Fruit fly (Drosophila melanogaster) whole organism, embryonic: Measurements from ENCODE around the gene CG43407.
A peak's percentile ranks its signal among the peaks of the same experiment; 100 is the strongest.

Experiments
- Blimp-1 ChIP-seq: fragments of 200-800 bp; sonication (Bioruptor generic); optimal IDR thresholded peaks from 3 replicates; lab custom pipeline; 2018; ENCODE audit warnings: missing biosample characterization, missing genetic modification characterization, mild to moderate bottlenecking, moderate library complexity, missing genetic modification reagents
- CG10543 ChIP-seq: fragments of 200-800 bp; sonication (Bioruptor generic); optimal IDR thresholded peaks from 3 replicates; lab custom pipeline; 2017; ENCODE audit warnings: missing biosample characterization, mild to moderate bottlenecking, missing genetic modification characterization, moderate library complexity
- CG11504 ChIP-seq: fragments of 200-800 bp; sonication (Bioruptor generic); optimal IDR thresholded peaks from 3 replicates; lab custom pipeline; 2019; ENCODE audit warnings: missing biosample characterization, mild to moderate bottlenecking, missing genetic modification characterization, moderate library complexity
- CG15269 ChIP-seq: fragments of 200-800 bp; sonication (Bioruptor generic); optimal IDR thresholded peaks from 2 replicates; lab custom pipeline; 2018; ENCODE audit warnings: missing biosample characterization, mild to moderate bottlenecking, missing genetic modification characterization, moderate library complexity
- CG18476 ChIP-seq: fragments of 200-800 bp; sonication (Bioruptor generic); optimal IDR thresholded peaks from 2 replicates; lab custom pipeline; 2016; ENCODE audit warnings: missing biosample characterization, mild to moderate bottlenecking, missing genetic modification characterization
- CG2712 ChIP-seq: fragments of 200-800 bp; optimal IDR thresholded peaks from 3 replicates; lab custom pipeline; 2019; ENCODE audit warnings: missing biosample characterization, mild to moderate bottlenecking, missing genetic modification characterization, moderate library complexity
- CG3065 ChIP-seq: fragments of 200-800 bp; sonication (Bioruptor generic); optimal IDR thresholded peaks from 2 replicates; lab custom pipeline; 2016; ENCODE audit warnings: missing biosample characterization, missing genetic modification characterization
- CG4360 ChIP-seq: fragments of 200-800 bp; sonication (Bioruptor generic); IDR thresholded peaks from 2 replicates; pipeline ENCODE4 v1.3.6; 2022; ENCODE audit warnings: missing biosample characterization, missing genetic modification characterization
- CG6654 ChIP-seq: fragments of 200-800 bp; sonication (Bioruptor generic); optimal IDR thresholded peaks from 2 replicates; lab custom pipeline; 2017; ENCODE audit warnings: missing biosample characterization, mild to moderate bottlenecking, missing genetic modification characterization
- CG7556 ChIP-seq: fragments of 200-800 bp; sonication (Bioruptor generic); optimal IDR thresholded peaks from 2 replicates; lab custom pipeline; 2017; ENCODE audit warnings: missing biosample characterization, mild to moderate bottlenecking, missing genetic modification characterization
- CG8281 ChIP-seq: fragments of 200-800 bp; sonication (Bioruptor generic); optimal IDR thresholded peaks from 2 replicates; lab custom pipeline; 2018; ENCODE audit warnings: missing biosample characterization, mild to moderate bottlenecking, missing genetic modification characterization, moderate library complexity
- CHES-1-like ChIP-seq: fragments of 200-800 bp; sonication (Bioruptor generic); optimal IDR thresholded peaks from 2 replicates; lab custom pipeline; 2016; ENCODE audit warnings: missing biosample characterization, missing genetic modification characterization
- D19A ChIP-seq: fragments of 200-800 bp; optimal IDR thresholded peaks from 3 replicates; lab custom pipeline; 2019; ENCODE audit warnings: missing biosample characterization, mild to moderate bottlenecking, missing genetic modification characterization, moderate library complexity
- Dbx ChIP-seq: fragments of 200-800 bp; sonication (Bioruptor generic); IDR thresholded peaks from 3 replicates; pipeline ENCODE4 v1.3.6; 2022; ENCODE audit warnings: missing biosample characterization, missing genetic modification characterization
- Dip2 ChIP-seq: fragments of 200-800 bp; sonication (Bioruptor generic); IDR thresholded peaks from 2 replicates; pipeline ENCODE4 v1.3.6; 2022; ENCODE audit warnings: missing biosample characterization, missing genetic modification characterization
- Drgx ChIP-seq: fragments of 200-800 bp; sonication (Bioruptor generic); IDR thresholded peaks from 2 replicates; pipeline ENCODE4 v1.3.6; 2022; ENCODE audit warnings: missing biosample characterization, missing genetic modification characterization
- HHEX ChIP-seq: fragments of 200-800 bp; sonication (Bioruptor generic); optimal IDR thresholded peaks from 3 replicates; lab custom pipeline; 2017; ENCODE audit warnings: missing biosample characterization, mild to moderate bottlenecking, missing genetic modification characterization, missing genetic modification reagents
- Lpt ChIP-seq: fragments of >200 bp; optimal IDR thresholded peaks from 2 replicates; lab custom pipeline; 2018; ENCODE audit warnings: missing biosample characterization, missing genetic modification characterization
- NC2α ChIP-seq: fragments of 200-800 bp; sonication (Bioruptor generic); optimal IDR thresholded peaks from 2 replicates; lab custom pipeline; 2016; ENCODE audit warnings: missing biosample characterization, missing genetic modification characterization
- Ptx1 ChIP-seq: fragments of 200-800 bp; sonication (Bioruptor generic); IDR thresholded peaks from 2 replicates; pipeline ENCODE4 v1.3.6; 2022; ENCODE audit warnings: missing biosample characterization, missing genetic modification characterization
- Sox102F ChIP-seq: fragments of 200-800 bp; sonication (Bioruptor generic); optimal IDR thresholded peaks from 2 replicates; lab custom pipeline; 2018; ENCODE audit warnings: missing biosample characterization, mild to moderate bottlenecking, missing genetic modification characterization, moderate library complexity
- bsh ChIP-seq, 2 experiments: fragments of 200-800 bp; sonication (Bioruptor generic); optimal IDR thresholded peaks; 2 replicates each; lab custom pipeline; 2017 to 2018; ENCODE audit warnings: mild to moderate bottlenecking in 2 of 2, missing biosample characterization in 2 of 2, missing genetic modification characterization in 2 of 2, moderate library complexity in 1 of 2
- ems ChIP-seq: fragments of 200-800 bp; sonication (Bioruptor generic); optimal IDR thresholded peaks from 3 replicates; lab custom pipeline; 2016; ENCODE audit warnings: missing biosample characterization, missing genetic modification characterization
- en ChIP-seq: fragments of 200-800 bp; sonication (Bioruptor generic); optimal IDR thresholded peaks from 2 replicates; lab custom pipeline; 2016; ENCODE audit warnings: missing biosample characterization, missing genetic modification characterization
- eve ChIP-seq, 2 experiments: fragments of >200 bp; optimal IDR thresholded peaks; 2 replicates each; lab custom pipeline; 2017; ENCODE audit warnings: missing biosample characterization in 2 of 2, missing genetic modification characterization in 2 of 2
- fru ChIP-seq: fragments of >200 bp; optimal IDR thresholded peaks from 2 replicates; lab custom pipeline; 2017
- gcm ChIP-seq: fragments of 200-800 bp; sonication (Bioruptor generic); optimal IDR thresholded peaks from 2 replicates; lab custom pipeline; 2019; ENCODE audit warnings: missing biosample characterization, mild to moderate bottlenecking, missing genetic modification characterization, moderate library complexity
- gem ChIP-seq: fragments of 200-800 bp; sonication (Bioruptor generic); optimal IDR thresholded peaks from 2 replicates; lab custom pipeline; 2019; ENCODE audit warnings: missing biosample characterization, mild to moderate bottlenecking, missing genetic modification characterization, moderate library complexity
- hbn ChIP-seq: fragments of 200-800 bp; sonication (Bioruptor generic); IDR thresholded peaks from 2 replicates; pipeline ENCODE4 v1.3.6; 2022; ENCODE audit warnings: missing biosample characterization, missing genetic modification characterization; ENCODE audit not compliant: partially characterized antibody
- insv ChIP-seq, 2 experiments: fragments of 200-800 bp; sonication (Bioruptor generic); optimal IDR thresholded peaks; 3 replicates each; lab custom pipeline; 2016 to 2018; ENCODE audit warnings: missing biosample characterization in 2 of 2, missing genetic modification characterization in 2 of 2
- lbe ChIP-seq: fragments of 200-800 bp; sonication (Bioruptor generic); optimal IDR thresholded peaks from 2 replicates; lab custom pipeline; 2016; ENCODE audit warnings: missing biosample characterization, mild to moderate bottlenecking, missing genetic modification characterization
- phol ChIP-seq: fragments of 200-800 bp; sonication (Bioruptor generic); optimal IDR thresholded peaks from 3 replicates; lab custom pipeline; 2018; ENCODE audit warnings: missing biosample characterization, mild to moderate bottlenecking, missing genetic modification characterization, moderate library complexity
- row ChIP-seq: fragments of 200-800 bp; sonication (Bioruptor generic); IDR thresholded peaks from 3 replicates; pipeline ENCODE4 v1.3.6; 2022; ENCODE audit warnings: missing biosample characterization, missing genetic modification characterization
- sens ChIP-seq: fragments of 200-800 bp; sonication (Bioruptor generic); peaks from one replicate; lab custom pipeline; 2016; ENCODE audit warnings: missing biosample characterization, missing genetic modification characterization
- sim ChIP-seq: fragments of 200-800 bp; sonication (Bioruptor generic); IDR thresholded peaks from 2 replicates; pipeline ENCODE4 v1.3.6; 2022; ENCODE audit warnings: missing biosample characterization, missing genetic modification characterization
- slou ChIP-seq: fragments of 200-800 bp; sonication (Bioruptor generic); optimal IDR thresholded peaks from 3 replicates; lab custom pipeline; 2016; ENCODE audit warnings: missing biosample characterization, missing genetic modification characterization
- tna ChIP-seq: fragments of 200-800 bp; sonication (Bioruptor generic); IDR thresholded peaks from 2 replicates; pipeline ENCODE4 v1.3.6; 2022; ENCODE audit warnings: missing biosample characterization, missing genetic modification characterization; ENCODE audit not compliant: partially characterized antibody
- toy ChIP-seq: fragments of 200-800 bp; sonication (Bioruptor generic); IDR thresholded peaks from 2 replicates; pipeline ENCODE4 v1.3.6; 2022; ENCODE audit warnings: missing biosample characterization, missing genetic modification characterization
- vfl ChIP-seq: fragments of 200-800 bp; sonication (Bioruptor generic); optimal IDR thresholded peaks from 2 replicates; lab custom pipeline; 2016; ENCODE audit warnings: missing biosample characterization, missing genetic modification characterization
- vvl ChIP-seq: fragments of 200-800 bp; sonication (Bioruptor generic); IDR thresholded peaks from 2 replicates; pipeline ENCODE4 v1.3.6; 2022; ENCODE audit warnings: missing biosample characterization, missing genetic modification characterization

The CG43407 gene

DNA sequence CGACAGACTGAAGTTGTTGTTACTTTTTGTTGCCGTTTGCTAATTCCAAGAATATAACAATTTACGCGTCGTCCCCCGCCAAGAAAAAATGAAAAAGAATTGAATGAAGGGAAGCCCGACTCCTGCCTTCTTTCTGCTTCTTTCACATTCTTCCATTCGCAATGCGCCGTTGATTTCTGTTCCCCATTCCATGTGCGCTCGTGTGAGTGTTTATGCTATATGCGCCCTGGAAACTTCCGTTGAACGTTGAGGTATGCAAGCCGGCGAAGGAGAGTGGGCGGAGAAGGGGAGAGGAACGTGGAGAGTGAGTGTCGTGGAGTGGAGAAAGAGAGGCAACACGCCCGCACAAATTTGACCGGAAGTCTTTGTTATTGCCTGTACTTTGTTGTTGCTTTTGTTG lies 25.9 kb upstream of the CG43407 start (continued):
- TF ChIP-seq CG10543 (GFP tag; lab: Kevin White, UChicago) (no peak), gcm (peak; percentile 63), HHEX (GFP tag; lab: Kevin White, UChicago) (no peak), toy (GFP tag; lab: Robert Waterston, UW) (no peak), eve (GFP tag; optimal IDR thresholded peaks at IDR 0.05; lab: Kevin White, UChicago) (no peak), Dip2 (no peak), vfl (GFP tag; lab: Kevin White, UChicago) (no peak), CG4360 (0 out of 2 replicates have a peak, but pooled peaks have one; percentile 24)

DNA sequence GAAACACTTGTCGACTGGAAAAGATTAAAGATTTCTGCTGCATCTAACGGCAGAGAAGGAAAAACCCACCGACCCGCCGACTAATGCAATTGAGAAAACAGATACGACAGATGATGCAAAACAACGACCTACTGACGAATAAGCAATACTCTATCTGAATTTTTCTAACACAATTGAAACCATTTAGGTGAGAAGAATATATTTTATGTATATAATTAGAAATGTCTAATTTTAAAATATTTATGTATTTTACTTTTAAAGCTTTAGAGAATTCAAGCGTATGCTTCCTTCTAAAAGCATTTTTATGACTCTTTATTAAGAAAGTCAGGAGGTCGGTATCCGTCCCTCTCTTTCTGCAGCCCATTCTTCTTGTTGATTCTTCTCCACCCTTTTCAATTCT lies 25.3 kb upstream of the CG43407 start:
- TF ChIP-seq Ptx1 (GFP tag; lab: Robert Waterston, UW) (no peak), phol (tag; lab: Kevin White, UChicago) (no peak), hbn (GFP tag; lab: Robert Waterston, UW) (no peak), fru (lab: Kevin White, UChicago) (no peak), Drgx (GFP tag; lab: Robert Waterston, UW) (peak; percentile 60), CG3065 (GFP tag; lab: Kevin White, UChicago) (no peak), slou (GFP tag; lab: Kevin White, UChicago) (no peak), CG18476 (no peak), row (GFP tag; lab: Robert Waterston, UW) (0 out of 3 replicates have a peak, but pooled peaks have one; percentile 24), D19A (tag; lab: Kevin White, UChicago) (peak; percentile 92), lbe (GFP tag; lab: Kevin White, UChicago) (peak; percentile 10), Blimp-1 (GFP tag; lab: Kevin White, UChicago) (peak; percentile 3), CG7556 (GFP tag; lab: Kevin White, UChicago) (no peak), Sox102F (GFP tag; lab: Kevin White, UChicago) (peak; percentile 20), NC2α (GFP tag; lab: Kevin White, UChicago) (no peak), CG11504 (tag; lab: Kevin White, UChicago) (peak; percentile 3), ems (no peak), Lpt (GFP tag; lab: Kevin White, UChicago) (no peak), CHES-1-like (GFP tag; lab: Kevin White, UChicago) (no peak), gem (tag; lab: Kevin White, UChicago) (peak; percentile 43), Dbx (no peak), en (GFP tag; lab: Kevin White, UChicago) (no peak), insv (GFP tag; optimal IDR thresholded peaks at IDR 0.05; lab: Kevin White, UChicago) (no peak), vvl (GFP tag; lab: Robert Waterston, UW) (0 out of 2 replicates have a peak, but pooled peaks have one; percentile 30), CG2712 (peak; percentile 3), sim (GFP tag; lab: Robert Waterston, UW) (no peak), bsh (GFP tag; optimal IDR thresholded peaks at IDR 0.05; lab: Kevin White, UChicago) (peak in 1 of 2 experiments; percentile 4)

DNA sequence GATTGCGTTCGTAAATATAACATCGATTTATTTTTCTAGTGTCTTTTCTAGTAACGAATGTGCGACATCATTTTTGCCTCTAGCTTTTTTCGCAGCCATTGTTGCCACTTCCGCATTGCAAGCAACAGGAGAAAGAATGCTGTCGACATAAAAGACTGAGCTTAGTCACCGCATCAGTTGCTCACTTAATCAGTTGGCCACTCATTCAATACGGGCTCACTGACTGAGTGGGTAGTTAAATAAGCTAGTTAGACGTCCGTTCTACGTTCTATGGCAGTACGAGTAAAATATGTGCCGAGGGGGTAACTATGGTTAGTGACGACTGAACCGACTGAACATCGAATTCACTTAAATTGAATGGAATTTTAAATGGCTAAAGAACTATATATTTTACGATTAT lies 22.8 kb upstream of the CG43407 start:
- TF ChIP-seq CG8281 (tag; lab: Kevin White, UChicago), result peak; percentile 93
- TF ChIP-seq tna (GFP tag; lab: Robert Waterston, UW), result no peak
- peak; percentile 0 for TF ChIP-seq CG15269
- peak; percentile 22 for TF ChIP-seq sens
- TF ChIP-seq CG6654, result no peak
